Worm (Caenorhabditis elegans) whole organism, late embryonic: ENCODE data around the gene Y57G11C.20.

ENCODE experiments used
- ama-1 ChIP-seq: fragments of 150-350 bp; optimal IDR thresholded peaks from 2 replicates; lab custom pipeline; 2014
- hlh-6 ChIP-seq: sonication (generic microtip); optimal IDR thresholded peaks from 2 replicates; lab custom pipeline; 2016; ENCODE audit warnings: missing genotype, missing genetic modification characterization, missing compliant biosample characterization

- TF ChIP-seq ama-1 (lab: Kevin White, UChicago), result no peak
- no peak for TF ChIP-seq hlh-6 (tag; lab: Kevin White, UChicago)
These were observed 45.8 kb upstream of the Y57G11C.20 start, which contains the start of the genes Y57G11C.1147 and nuo-3 for ce11 chrIV:14797354-14797753.
